Fruit fly (Drosophila melanogaster): ENCODE data around the gene CG3982.

The CG3982 gene

dm6 chr3L:9460775-9461491 lies 43.7 kb upstream of the CG3982 start, which contains the start of the genes CG3434 and CG44838 (continued):
- TF ChIP-seq Hr51 (GFP tag; optimal IDR thresholded peaks at IDR 0.05) = peak; percentile 66 to 81
- peak; percentile 68 for TF ChIP-seq Mes4 (GFP tag; optimal IDR thresholded peaks at IDR 0.05)
- peak; percentile 3 for TF ChIP-seq CG17912 (GFP tag; optimal IDR thresholded peaks at IDR 0.05)
- TF ChIP-seq CG1792 (GFP tag; optimal IDR thresholded peaks at IDR 0.05) = peak; percentile 67
- peak; percentile 38 for TF ChIP-seq BEAF-32 (GFP tag; optimal IDR thresholded peaks at IDR 0.05)
- peak; percentile 9 to 81 for TF ChIP-seq bsh (GFP tag; optimal IDR thresholded peaks at IDR 0.05)
- TF ChIP-seq trem (tag; optimal IDR thresholded peaks at IDR 0.05) = peak; percentile 84
- peak; percentile 77 for TF ChIP-seq cato (GFP tag; optimal IDR thresholded peaks at IDR 0.05; ENCODE audit: borderline replicate concordance)
- TF ChIP-seq Spps (tag; optimal IDR thresholded peaks at IDR 0.05) = peak; percentile 64
- TF ChIP-seq CG13624 (GFP tag; optimal IDR thresholded peaks at IDR 0.05) = peak; percentile 66
- no peak for TF ChIP-seq ac (GFP tag; optimal IDR thresholded peaks at IDR 0.05)
- TF ChIP-seq Deaf1 (tag; optimal IDR thresholded peaks at IDR 0.05) = peak; percentile 58
- no peak for TF ChIP-seq TFAM (GFP tag; optimal IDR thresholded peaks at IDR 0.05)
- peak; percentile 67 for TF ChIP-seq Dp (GFP tag; optimal IDR thresholded peaks at IDR 0.05)
- peak; percentile 79 for TF ChIP-seq CG11504 (tag; optimal IDR thresholded peaks at IDR 0.05)
- no peak for TF ChIP-seq ash1 (GFP tag; optimal IDR thresholded peaks at IDR 0.05)
- peak; percentile 95 for TF ChIP-seq sens (GFP tag)
- TF ChIP-seq Gug (GFP tag; IDR thresholded peaks at IDR 0.05) = peak; percentile 55
- peak; percentile 58 for TF ChIP-seq Drgx (GFP tag; IDR thresholded peaks at IDR 0.05)
- TF ChIP-seq kah (GFP tag; optimal IDR thresholded peaks at IDR 0.05) = no peak
- peak; percentile 82 for TF ChIP-seq Mad (GFP tag; optimal IDR thresholded peaks at IDR 0.05)
- TF ChIP-seq CG13894 (tag; optimal IDR thresholded peaks at IDR 0.05) = peak; percentile 85
- TF ChIP-seq Antp (GFP tag; optimal IDR thresholded peaks at IDR 0.05) = peak; percentile 62
- TF ChIP-seq CG17568 (GFP tag; optimal IDR thresholded peaks at IDR 0.05) = peak; percentile 64
- peak; percentile 62; the same call in 1 of the 2 replicates for TF ChIP-seq CG11085 (GFP tag; IDR thresholded peaks at IDR 0.05)
- peak; percentile 29 for TF ChIP-seq sima (GFP tag; optimal IDR thresholded peaks at IDR 0.05)
- TF ChIP-seq Camta (GFP tag; optimal IDR thresholded peaks at IDR 0.05) = peak; percentile 35
- TF ChIP-seq CG15073 (GFP tag; optimal IDR thresholded peaks at IDR 0.05) = no peak
- peak; percentile 48 for TF ChIP-seq Dip3 (GFP tag; optimal IDR thresholded peaks at IDR 0.05)
- TF ChIP-seq tll (GFP tag; optimal IDR thresholded peaks at IDR 0.05) = peak in 1 of 2 experiments; percentile 60
- peak; percentile 78 for TF ChIP-seq bcd (GFP tag; optimal IDR thresholded peaks at IDR 0.05)
- peak; percentile 74 for TF ChIP-seq CG1233 (GFP tag; optimal IDR thresholded peaks at IDR 0.05)
- TF ChIP-seq CG15011 (GFP tag; optimal IDR thresholded peaks at IDR 0.05) = peak; percentile 54
- 0 out of 3 replicates have a peak, but pooled peaks have one; percentile 27 for TF ChIP-seq CG16813 (GFP tag; IDR thresholded peaks at IDR 0.05; ENCODE audit: partially characterized antibody)
- TF ChIP-seq dmrt11E (tag; optimal IDR thresholded peaks at IDR 0.05) = peak; percentile 76
- peak; percentile 68 for TF ChIP-seq nerfin-1 (tag; optimal IDR thresholded peaks at IDR 0.05)
- TF ChIP-seq CG31365 (tag; optimal IDR thresholded peaks at IDR 0.05) = no peak
- TF ChIP-seq run (tag; optimal IDR thresholded peaks at IDR 0.05) = peak; percentile 70
- TF ChIP-seq CG17802 (tag; optimal IDR thresholded peaks at IDR 0.05) = peak; percentile 58
- peak; percentile 60 for TF ChIP-seq CG14050 (GFP tag; IDR thresholded peaks at IDR 0.05)
- TF ChIP-seq fru (optimal IDR thresholded peaks at IDR 0.05) = no peak
- peak; percentile 57; the same call in 1 of the 2 replicates for TF ChIP-seq CG7372 (GFP tag; IDR thresholded peaks at IDR 0.05)
- no peak for TF ChIP-seq sim (GFP tag; IDR thresholded peaks at IDR 0.05)
- peak; percentile 2 for TF ChIP-seq CG12236 (GFP tag; optimal IDR thresholded peaks at IDR 0.05)
- peak; percentile 44 for TF ChIP-seq mirr (GFP tag; optimal IDR thresholded peaks at IDR 0.05)
- TF ChIP-seq peb (GFP tag; IDR thresholded peaks at IDR 0.05) = peak; percentile 42
- no peak for TF ChIP-seq repo (GFP tag; optimal IDR thresholded peaks at IDR 0.05)
- TF ChIP-seq CG9215 (GFP tag; IDR thresholded peaks at IDR 0.05) = peak; percentile 58
- peak; percentile 7 for TF ChIP-seq CG6813 (GFP tag; optimal IDR thresholded peaks at IDR 0.05)

Data from whole organism, embryonic.